Worm (Caenorhabditis elegans): ENCODE data around the gene W03G1.5.

DNA sequence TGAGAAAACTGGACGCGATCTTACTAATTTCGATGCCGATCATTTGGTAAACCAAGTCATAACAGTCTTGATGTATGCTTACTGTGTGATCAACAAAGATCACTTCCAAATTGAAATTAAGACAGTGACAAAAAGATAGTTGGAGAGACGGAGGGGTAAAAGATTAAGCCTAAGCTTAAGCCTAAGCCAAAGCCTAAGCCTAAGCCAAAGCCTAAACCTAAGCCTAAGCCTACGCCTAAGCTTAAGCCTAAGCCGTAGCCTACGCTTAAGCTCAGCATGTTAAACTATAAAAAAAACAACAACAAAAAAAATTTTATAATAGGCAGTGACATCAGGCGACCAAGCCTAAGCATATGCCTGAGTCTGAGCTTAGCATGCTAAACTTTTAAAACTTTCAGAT is 9.1 kb downstream of the W03G1.5 start:
- TF ChIP-seq flh-1 (GFP tag; optimal IDR thresholded peaks at IDR 0.05) (no peak), pha-4 (tag; optimal IDR thresholded peaks at IDR 0.05) (no peak), lsy-2 (tag; optimal IDR thresholded peaks at IDR 0.05) (no peak), nhr-28 (tag; optimal IDR thresholded peaks at IDR 0.05) (no peak), blmp-1 (tag; optimal IDR thresholded peaks at IDR 0.05) (no peak), ztf-11 (tag; optimal IDR thresholded peaks at IDR 0.05) (no peak), nhr-237 (tag; optimal IDR thresholded peaks at IDR 0.05) (no peak), mep-1 (tag; optimal IDR thresholded peaks at IDR 0.05) (no peak), ces-1 (GFP tag; optimal IDR thresholded peaks at IDR 0.05) (no peak)

Measured in whole organism, mixed stage, embryonic.